Fruit fly (Drosophila melanogaster) whole organism, wandering third instar larva: ENCODE results near the gene CG8010.

Experiments used
- Abd-B ChIP-seq: fragments of >200 bp; optimal IDR thresholded peaks from 2 replicates; lab custom pipeline; 2017; ENCODE audit warnings: missing biosample characterization, missing genetic modification characterization
- Dfd ChIP-seq: fragments of >200 bp; optimal IDR thresholded peaks from 2 replicates; lab custom pipeline; 2017; ENCODE audit warnings: missing biosample characterization, missing genetic modification characterization
- Hnf4 ChIP-seq: fragments of 200-800 bp; sonication (Bioruptor generic); optimal IDR thresholded peaks from 2 replicates; lab custom pipeline; 2016; ENCODE audit warnings: missing biosample characterization, mild to moderate bottlenecking, missing genetic modification characterization
- Hr83 ChIP-seq: fragments of 200-300 bp; sonication (Bioruptor generic); optimal IDR thresholded peaks from 2 replicates; lab custom pipeline; 2016; ENCODE audit warnings: missing biosample characterization, mild to moderate bottlenecking, missing genetic modification characterization, moderate library complexity; ENCODE audit not compliant: poor library complexity, severe bottlenecking
- Jra ChIP-seq: sonication (Bioruptor generic); optimal IDR thresholded peaks from 2 replicates; lab custom pipeline; 2016; ENCODE audit warnings: missing biosample characterization, missing genetic modification characterization
- Sp1 ChIP-seq: fragments of 200-800 bp; sonication (Bioruptor generic); optimal IDR thresholded peaks from 3 replicates; lab custom pipeline; 2019; ENCODE audit warnings: missing biosample characterization, mild to moderate bottlenecking, missing genetic modification characterization, moderate library complexity
- br ChIP-seq: fragments of 200-800 bp; sonication (Bioruptor generic); optimal IDR thresholded peaks from 2 replicates; lab custom pipeline; 2016; ENCODE audit warnings: missing biosample characterization, missing genetic modification characterization

DNA sequence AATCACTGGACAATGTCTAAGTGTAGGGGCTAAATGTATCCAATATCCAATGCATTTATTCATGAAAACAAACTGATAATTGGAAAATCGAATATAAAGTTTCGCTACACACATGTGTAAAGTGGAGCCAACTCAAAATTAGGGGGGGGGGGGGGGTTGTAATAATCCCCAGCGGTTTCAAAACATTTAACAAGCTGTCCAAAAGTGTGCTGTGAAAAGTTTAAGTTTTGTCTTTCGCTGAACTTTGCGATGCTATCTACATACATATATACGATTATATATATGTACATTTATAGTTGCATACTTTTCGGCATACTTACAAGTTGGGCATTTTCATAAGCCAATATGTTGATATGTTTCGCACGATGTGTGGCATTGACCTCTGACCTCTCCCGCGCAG lies 19.4 kb downstream of the CG8010 start:
- TF ChIP-seq Hnf4 (GFP tag; lab: Kevin White, UChicago) (no peak), Hr83 (GFP tag; lab: Kevin White, UChicago) (no peak), Dfd (GFP tag; lab: Kevin White, UChicago) (no peak), Sp1 (no peak), Jra (GFP tag; lab: Kevin White, UChicago) (no peak), br (GFP tag; lab: Kevin White, UChicago) (no peak), Abd-B (GFP tag; lab: Kevin White, UChicago) (no peak)
